Worm (Caenorhabditis elegans): Measurements from ENCODE around the gene T28A8.5.

DNA sequence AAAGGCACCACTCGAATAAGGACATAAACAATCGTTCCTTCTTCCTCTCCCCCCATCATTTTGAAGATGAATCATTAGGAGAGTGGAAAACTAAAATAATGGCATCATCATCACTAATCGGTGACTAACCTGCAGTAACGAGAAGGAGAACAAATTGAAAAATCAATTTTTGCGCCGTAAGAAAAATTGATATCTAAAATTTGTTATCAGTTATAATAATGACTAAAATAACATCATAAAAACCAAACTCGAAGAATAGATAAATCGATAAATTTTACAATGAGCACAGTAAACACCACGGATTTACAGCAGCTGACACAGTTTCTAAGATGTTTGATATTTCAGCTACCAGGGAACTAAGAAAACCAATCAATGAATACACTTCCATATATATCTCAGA, 24.8 kb downstream of the T28A8.5 start:
- TF ChIP-seq nhr-129 (tag; optimal IDR thresholded peaks at IDR 0.05) (no peak), ztf-4 (tag; optimal IDR thresholded peaks at IDR 0.05) (no peak), lsy-2 (tag; optimal IDR thresholded peaks at IDR 0.05) (no peak), lin-13 (GFP tag; optimal IDR thresholded peaks at IDR 0.05) (no peak), mdl-1 (tag; optimal IDR thresholded peaks at IDR 0.05) (no peak), mab-5 (tag; optimal IDR thresholded peaks at IDR 0.05) (no peak)

Measured in whole organism, L2 larva.